Fruit fly (Drosophila melanogaster) whole organism, embryonic: Measurements from ENCODE around the gene unc-119.
A peak's percentile ranks its signal among the peaks of the same experiment; 100 is the strongest.

Source experiments
- Antp ChIP-seq: fragments of 200-800 bp; sonication (Bioruptor generic); optimal IDR thresholded peaks from 3 replicates; lab custom pipeline; 2016; ENCODE audit warnings: missing biosample characterization, missing genetic modification characterization
- Bteb2 ChIP-seq: fragments of 200-800 bp; sonication (Bioruptor generic); optimal IDR thresholded peaks from 2 replicates; lab custom pipeline; 2016; ENCODE audit warnings: missing biosample characterization, missing genetic modification characterization
- CG10147 ChIP-seq: fragments of 200-800 bp; sonication (Bioruptor generic); optimal IDR thresholded peaks from 2 replicates; lab custom pipeline; 2019; ENCODE audit warnings: missing biosample characterization, mild to moderate bottlenecking, missing genetic modification characterization, moderate library complexity
- CG10209 ChIP-seq: fragments of 200-800 bp; sonication (Bioruptor generic); optimal IDR thresholded peaks from 3 replicates; lab custom pipeline; 2017; ENCODE audit warnings: missing biosample characterization, mild to moderate bottlenecking, missing genetic modification characterization, missing genetic modification reagents
- CG11456 ChIP-seq: fragments of 200-800 bp; sonication (Bioruptor generic); IDR thresholded peaks from 3 replicates; pipeline ENCODE4 v1.3.6; 2022; ENCODE audit warnings: missing biosample characterization, missing genetic modification characterization
- CG11723 ChIP-seq: fragments of 200-800 bp; sonication (Bioruptor generic); optimal IDR thresholded peaks from 2 replicates; lab custom pipeline; 2017; ENCODE audit warnings: missing biosample characterization, mild to moderate bottlenecking, missing genetic modification characterization
- CG15011 ChIP-seq: fragments of 200-800 bp; sonication (Bioruptor generic); optimal IDR thresholded peaks from 3 replicates; lab custom pipeline; 2018; ENCODE audit warnings: missing biosample characterization, mild to moderate bottlenecking, missing genetic modification characterization
- CG15514 ChIP-seq: fragments of 200-800 bp; sonication (Bioruptor generic); optimal IDR thresholded peaks from 3 replicates; lab custom pipeline; 2017; ENCODE audit warnings: missing biosample characterization, missing genetic modification characterization, mild to moderate bottlenecking, moderate library complexity, missing genetic modification reagents
- CG17359 ChIP-seq: fragments of 200-800 bp; sonication (Bioruptor generic); optimal IDR thresholded peaks from 3 replicates; lab custom pipeline; 2018; ENCODE audit warnings: missing biosample characterization, mild to moderate bottlenecking, missing genetic modification characterization, moderate library complexity
- CG18476 ChIP-seq: fragments of 200-800 bp; sonication (Bioruptor generic); optimal IDR thresholded peaks from 2 replicates; lab custom pipeline; 2016; ENCODE audit warnings: missing biosample characterization, mild to moderate bottlenecking, missing genetic modification characterization
- CG2875 ChIP-seq: fragments of 200-800 bp; sonication (Bioruptor generic); optimal IDR thresholded peaks from 2 replicates; lab custom pipeline; 2017; ENCODE audit warnings: missing biosample characterization, mild to moderate bottlenecking, missing genetic modification characterization, missing genetic modification reagents
- CG3281 ChIP-seq: fragments of 200-800 bp; sonication (Bioruptor generic); optimal IDR thresholded peaks from 3 replicates; lab custom pipeline; 2017; ENCODE audit warnings: missing biosample characterization, mild to moderate bottlenecking, missing genetic modification characterization
- CG3995 ChIP-seq: fragments of 200-800 bp; sonication (Bioruptor generic); optimal IDR thresholded peaks from 3 replicates; lab custom pipeline; 2016; ENCODE audit warnings: missing biosample characterization, missing genetic modification characterization
- CG42726 ChIP-seq: fragments of 200-800 bp; sonication (Bioruptor generic); IDR thresholded peaks from 2 replicates; pipeline ENCODE4 v1.3.6; 2022; ENCODE audit warnings: missing biosample characterization, missing genetic modification characterization; ENCODE audit not compliant: partially characterized antibody
- CG4360 ChIP-seq: fragments of 200-800 bp; sonication (Bioruptor generic); IDR thresholded peaks from 2 replicates; pipeline ENCODE4 v1.3.6; 2022; ENCODE audit warnings: missing biosample characterization, missing genetic modification characterization
- CG4707 ChIP-seq: fragments of 200-800 bp; sonication (Bioruptor generic); optimal IDR thresholded peaks from 2 replicates; lab custom pipeline; 2018; ENCODE audit warnings: missing biosample characterization, mild to moderate bottlenecking, missing genetic modification characterization, moderate library complexity
- CG4854 ChIP-seq: fragments of 200-800 bp; sonication (Bioruptor generic); optimal IDR thresholded peaks from 2 replicates; lab custom pipeline; 2016; ENCODE audit warnings: missing biosample characterization, missing genetic modification characterization, inconsistent platforms
- CG6175 ChIP-seq: fragments of 200-800 bp; sonication (Bioruptor generic); IDR thresholded peaks from 3 replicates; pipeline ENCODE4 v1.3.6; 2022; ENCODE audit warnings: missing biosample characterization, missing genetic modification characterization
- CG6272 ChIP-seq: fragments of 200-800 bp; sonication (Bioruptor generic); IDR thresholded peaks from 2 replicates; pipeline ENCODE4 v1.3.6; 2022; ENCODE audit warnings: missing biosample characterization, missing genetic modification characterization
- CG6791 ChIP-seq: fragments of 200-800 bp; sonication (Bioruptor generic); IDR thresholded peaks from 3 replicates; pipeline ENCODE4 v1.3.6; 2022; ENCODE audit warnings: missing biosample characterization, missing genetic modification characterization; ENCODE audit not compliant: partially characterized antibody
- CG6813 ChIP-seq: fragments of 200-800 bp; sonication (Bioruptor generic); optimal IDR thresholded peaks from 2 replicates; lab custom pipeline; 2017; ENCODE audit warnings: missing biosample characterization, missing genetic modification characterization, mild to moderate bottlenecking, moderate library complexity, missing genetic modification reagents
- CG7357 ChIP-seq: fragments of 200-800 bp; sonication (Bioruptor generic); IDR thresholded peaks from 3 replicates; pipeline ENCODE4 v1.3.6; 2022; ENCODE audit warnings: missing biosample characterization, missing genetic modification characterization
- CG7839 ChIP-seq: fragments of 200-800 bp; sonication (Bioruptor generic); optimal IDR thresholded peaks from 3 replicates; lab custom pipeline; 2018; ENCODE audit warnings: missing biosample characterization, mild to moderate bottlenecking, missing genetic modification characterization, moderate library complexity
- Dip2 ChIP-seq: fragments of 200-800 bp; sonication (Bioruptor generic); IDR thresholded peaks from 2 replicates; pipeline ENCODE4 v1.3.6; 2022; ENCODE audit warnings: missing biosample characterization, missing genetic modification characterization
- Dll ChIP-seq: fragments of 200-800 bp; sonication (Bioruptor generic); IDR thresholded peaks from 4 replicates; pipeline ENCODE4 v1.3.6; 2022; ENCODE audit warnings: missing biosample characterization, missing genetic modification characterization; ENCODE audit not compliant: partially characterized antibody
- HmgD ChIP-seq: fragments of 200-800 bp; sonication (Bioruptor generic); optimal IDR thresholded peaks from 3 replicates; lab custom pipeline; 2016; ENCODE audit warnings: missing biosample characterization, missing genetic modification characterization
- MESR4 ChIP-seq: fragments of 200-800 bp; sonication (Bioruptor generic); optimal IDR thresholded peaks from 2 replicates; lab custom pipeline; 2018; ENCODE audit warnings: missing biosample characterization, mild to moderate bottlenecking, missing genetic modification characterization, moderate library complexity
- Mes4 ChIP-seq: fragments of 200-800 bp; sonication (Bioruptor generic); optimal IDR thresholded peaks from 2 replicates; lab custom pipeline; 2016; ENCODE audit warnings: missing biosample characterization, missing genetic modification characterization
- Ravus ChIP-seq: fragments of 200-800 bp; sonication (Bioruptor generic); IDR thresholded peaks from 2 replicates; pipeline ENCODE4 v1.3.6; 2022; ENCODE audit warnings: missing biosample characterization, missing genetic modification characterization
- Spps ChIP-seq: fragments of 200-800 bp; sonication (Bioruptor generic); optimal IDR thresholded peaks from 2 replicates; lab custom pipeline; 2018; ENCODE audit warnings: missing biosample characterization, mild to moderate bottlenecking, missing genetic modification characterization
- abd-A ChIP-seq: fragments of 200-800 bp; sonication (Bioruptor generic); optimal IDR thresholded peaks from 3 replicates; lab custom pipeline; 2019; ENCODE audit warnings: missing biosample characterization, mild to moderate bottlenecking, missing genetic modification characterization, moderate library complexity
- cato ChIP-seq: fragments of 200-800 bp; sonication (Bioruptor generic); optimal IDR thresholded peaks from 2 replicates; lab custom pipeline; 2016; ENCODE audit warnings: missing biosample characterization, missing genetic modification characterization, borderline replicate concordance
- dmrt99B ChIP-seq: fragments of 200-800 bp; sonication (Bioruptor generic); optimal IDR thresholded peaks from 2 replicates; lab custom pipeline; 2018; ENCODE audit warnings: missing biosample characterization, mild to moderate bottlenecking, missing genetic modification characterization, moderate library complexity
- ems ChIP-seq: fragments of 200-800 bp; sonication (Bioruptor generic); optimal IDR thresholded peaks from 3 replicates; lab custom pipeline; 2016; ENCODE audit warnings: missing biosample characterization, missing genetic modification characterization
- exex ChIP-seq: fragments of 200-800 bp; sonication (Bioruptor generic); optimal IDR thresholded peaks from 4 replicates; lab custom pipeline; 2018; ENCODE audit warnings: missing biosample characterization, mild to moderate bottlenecking, missing genetic modification characterization, moderate library complexity
- her ChIP-seq: fragments of 200-800 bp; sonication (Bioruptor generic); optimal IDR thresholded peaks from 2 replicates; lab custom pipeline; 2016; ENCODE audit warnings: missing biosample characterization, missing genetic modification characterization
- kni ChIP-seq: fragments of 200-800 bp; sonication (Bioruptor generic); optimal IDR thresholded peaks from 3 replicates; lab custom pipeline; 2017; ENCODE audit warnings: mild to moderate bottlenecking, missing biosample characterization, missing genetic modification reagents, missing genetic modification characterization
- odd ChIP-seq: fragments of 200-800 bp; sonication (Bioruptor generic); optimal IDR thresholded peaks from 2 replicates; lab custom pipeline; 2017; ENCODE audit warnings: missing biosample characterization, mild to moderate bottlenecking, missing genetic modification characterization
- pan ChIP-seq, 4 experiments: fragments of >200 bp in 3 of 4; fragments of 200-800 bp in 1 of 4; sonication (Bioruptor generic) in 1 of 4; optimal IDR thresholded peaks in 3 of 4; IDR thresholded peaks in 1 of 4; 2 replicates each; pipeline versions ENCODE4 v1.3.6 to Lab custom; 2017 to 2022; ENCODE audit warnings: missing biosample characterization in 2 of 4, missing genetic modification characterization in 2 of 4, mixed read lengths in 1 of 4
- pb ChIP-seq: fragments of 200-800 bp; sonication (Bioruptor generic); optimal IDR thresholded peaks from 3 replicates; lab custom pipeline; 2016; ENCODE audit warnings: missing biosample characterization, missing genetic modification characterization
- phol ChIP-seq: fragments of 200-800 bp; sonication (Bioruptor generic); optimal IDR thresholded peaks from 3 replicates; lab custom pipeline; 2018; ENCODE audit warnings: missing biosample characterization, mild to moderate bottlenecking, missing genetic modification characterization, moderate library complexity
- scrt ChIP-seq: fragments of 200-800 bp; sonication (Bioruptor generic); optimal IDR thresholded peaks from 2 replicates; lab custom pipeline; 2018; ENCODE audit warnings: missing biosample characterization, mild to moderate bottlenecking, missing genetic modification characterization, moderate library complexity
- ssp ChIP-seq: fragments of 200-800 bp; sonication (Bioruptor generic); IDR thresholded peaks from 2 replicates; pipeline ENCODE4 v1.3.6; 2022; ENCODE audit warnings: missing biosample characterization, missing genetic modification characterization
- tap ChIP-seq: fragments of 200-800 bp; optimal IDR thresholded peaks from 3 replicates; lab custom pipeline; 2019; ENCODE audit warnings: missing biosample characterization, mild to moderate bottlenecking, missing genetic modification characterization, moderate library complexity
- tio ChIP-seq: fragments of 200-800 bp; sonication (Bioruptor generic); optimal IDR thresholded peaks from 2 replicates; lab custom pipeline; 2017; ENCODE audit warnings: missing biosample characterization, missing genetic modification characterization, inconsistent platforms
- trh ChIP-seq: fragments of 200-800 bp; sonication (Bioruptor generic); optimal IDR thresholded peaks from 2 replicates; lab custom pipeline; 2016; ENCODE audit warnings: missing biosample characterization, missing genetic modification characterization
- wek ChIP-seq: fragments of 200-800 bp; sonication (Bioruptor generic); optimal IDR thresholded peaks from 3 replicates; lab custom pipeline; 2018; ENCODE audit warnings: missing biosample characterization, mild to moderate bottlenecking, missing genetic modification characterization, moderate library complexity

unc-119 gene

DNA sequence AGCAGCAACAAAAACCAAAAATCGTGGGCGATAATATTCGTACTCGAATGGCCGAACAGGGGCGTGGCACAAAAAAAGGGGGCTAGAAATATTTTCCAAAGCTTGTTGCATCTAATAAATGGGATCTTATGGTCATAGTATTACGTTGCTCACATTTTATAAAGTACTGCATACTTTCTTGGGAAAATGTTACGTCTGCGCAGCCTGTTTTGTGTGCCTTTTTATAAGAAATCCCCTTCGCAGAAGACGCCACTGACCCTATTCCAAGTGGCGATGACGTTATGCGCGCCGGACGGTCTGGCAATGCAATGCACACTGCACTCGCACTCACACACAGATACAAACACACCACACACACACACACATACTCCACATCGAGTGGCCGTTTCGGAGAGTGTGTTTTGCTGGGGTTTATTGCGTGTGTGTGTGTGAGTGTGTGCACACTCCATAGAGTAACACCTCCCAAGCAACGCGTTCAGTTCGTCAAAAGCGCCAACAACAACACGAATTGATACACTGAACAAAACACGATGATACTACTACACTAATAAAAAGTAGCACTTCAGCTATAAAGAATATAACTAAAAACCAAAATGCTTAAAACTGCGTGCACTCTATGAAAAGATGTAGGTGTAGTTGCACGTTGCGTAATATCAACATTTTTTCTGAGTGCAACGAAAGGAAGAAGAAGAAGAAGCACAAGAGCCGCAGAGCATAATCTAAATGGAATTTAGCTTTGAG is 2.2 kb upstream of the unc-119 start (continued):
- TF ChIP-seq scrt (peak; percentile 44), abd-A (tag; lab: Kevin White, UChicago) (no peak), CG6272 (peak; percentile 85), tap (tag; lab: Kevin White, UChicago) (peak; percentile 85), CG3281 (GFP tag; lab: Kevin White, UChicago) (no peak), CG7839 (tag; lab: Kevin White, UChicago) (peak; percentile 85), odd (GFP tag; lab: Kevin White, UChicago) (peak; percentile 59), CG17359 (tag; lab: Kevin White, UChicago) (peak; percentile 88), Ravus (peak; percentile 29), Bteb2 (peak; percentile 13), CG2875 (GFP tag; lab: Kevin White, UChicago) (peak; percentile 75), CG15011 (GFP tag; lab: Kevin White, UChicago) (peak; percentile 53), pb (peak; percentile 71), CG4854 (GFP tag; lab: Kevin White, UChicago) (peak; percentile 59), CG18476 (peak; percentile 48), CG6791 (GFP tag; lab: Robert Waterston, UW) (no peak), CG11456 (peak; percentile 59; the same call in 2 of the 3 replicates), CG4360 (GFP tag; lab: Robert Waterston, UW) (peak; percentile 75), ems (GFP tag; lab: Kevin White, UChicago) (peak; percentile 68), CG15514 (no peak), CG7357 (peak; percentile 72), cato (GFP tag; lab: Kevin White, UChicago) (peak; percentile 65), exex (tag; lab: Kevin White, UChicago) (no peak), tio (peak; percentile 67), HmgD (GFP tag; lab: Kevin White, UChicago) (peak; percentile 29), CG10147 (GFP tag; lab: Kevin White, UChicago) (peak; percentile 51), phol (tag; lab: Kevin White, UChicago) (peak; percentile 88), CG10209 (GFP tag; lab: Kevin White, UChicago) (peak; percentile 74), Dip2 (GFP tag; lab: Robert Waterston, UW) (no peak), trh (GFP tag; lab: Kevin White, UChicago) (peak; percentile 38), Spps (tag; lab: Kevin White, UChicago) (peak; percentile 79), dmrt99B (peak; percentile 86), MESR4 (GFP tag; lab: Kevin White, UChicago) (no peak), kni (GFP tag; lab: Kevin White, UChicago) (peak; percentile 52), her (GFP tag; lab: Kevin White, UChicago) (peak; percentile 63), Dll (GFP tag; lab: Robert Waterston, UW) (no peak), wek (GFP tag; lab: Kevin White, UChicago) (peak; percentile 66), Mes4 (GFP tag; lab: Kevin White, UChicago) (peak; percentile 73), CG4707 (GFP tag; lab: Kevin White, UChicago) (peak; percentile 79), pan (optimal IDR thresholded peaks at IDR 0.05; lab: Kevin White, UChicago) (no peak), pan (GFP tag; optimal IDR thresholded peaks at IDR 0.05 in 1 of 2, IDR thresholded peaks at IDR 0.05 in 1 of 2) (peak in 1 of 2 experiments; percentile 85), Antp (GFP tag; lab: Kevin White, UChicago) (peak; percentile 83), ssp (peak; percentile 61), CG42726 (GFP tag; lab: Robert Waterston, UW) (no peak), CG6175 (GFP tag; lab: Robert Waterston, UW) (no peak; the same call in 2 of the 3 replicates), CG6813 (GFP tag; lab: Kevin White, UChicago) (peak; percentile 68), CG3995 (GFP tag; lab: Kevin White, UChicago) (no peak), CG11723 (GFP tag; lab: Kevin White, UChicago) (peak; percentile 70)
